Worm (Caenorhabditis elegans): ENCODE measurements around the gene K08D8.9.
A peak's percentile ranks its signal among the peaks of the same experiment; 100 is the strongest.

Gene K08D8.9

DNA sequence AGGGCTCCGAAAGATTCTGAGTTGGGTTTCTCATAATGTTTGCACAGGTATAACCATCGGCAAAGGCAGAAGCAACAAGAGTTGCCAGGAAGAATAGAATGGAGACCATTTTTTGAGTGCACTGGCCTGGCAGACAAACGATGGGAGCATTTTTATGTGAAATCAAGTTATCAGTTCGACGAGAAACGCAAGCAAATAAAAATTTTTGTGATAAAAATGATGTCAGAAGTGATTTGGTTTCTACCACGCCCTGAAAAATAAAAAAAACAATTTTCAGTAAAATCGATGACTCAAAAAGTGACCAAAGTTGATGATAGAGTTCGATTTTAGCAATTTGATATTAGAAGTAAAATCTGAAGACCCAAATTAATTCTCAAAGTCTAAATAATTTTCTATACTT is 10.4 kb downstream of the K08D8.9 start, which contains the start of gene K08D8.4:
K08D8.4 (minus strand) TSS at position 128 of the 400 bp plus-strand sequence.
- TF ChIP-seq elt-2 (tag; optimal IDR thresholded peaks at IDR 0.05) (peak; percentile 78), pqm-1 (tag; optimal IDR thresholded peaks at IDR 0.05) (peak; percentile 73), nhr-43 (tag; optimal IDR thresholded peaks at IDR 0.05; ENCODE audit: poor library complexity, severe bottlenecking) (no peak), aly-2 (tag; optimal IDR thresholded peaks at IDR 0.05) (no peak)

DNA sequence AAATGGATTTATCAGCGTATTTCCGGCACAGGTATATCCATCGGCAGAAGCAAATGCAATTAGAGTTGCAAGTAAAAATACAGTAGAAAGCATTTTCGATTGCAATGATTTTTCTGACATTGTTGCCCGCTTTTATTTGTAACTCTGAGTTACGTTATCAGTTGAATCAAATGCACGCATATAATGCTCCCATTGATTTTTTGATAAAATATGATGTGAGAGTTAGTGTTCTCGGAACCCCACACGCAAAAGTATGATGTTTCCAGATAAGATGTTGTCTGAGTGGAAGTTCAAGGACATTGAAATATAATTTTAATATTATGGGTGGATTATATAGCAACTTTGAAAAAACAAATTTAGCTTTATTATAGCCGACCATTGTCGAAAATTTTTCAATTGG is 12.5 kb downstream of the K08D8.9 start, which contains the start of gene K08D8.5:
K08D8.5 (minus strand) TSS at position 140 of the 400 bp plus-strand sequence.
- TF ChIP-seq elt-2 (tag; optimal IDR thresholded peaks at IDR 0.05) (peak; percentile 72), mdl-1 (tag; optimal IDR thresholded peaks at IDR 0.05) (no peak), pqm-1 (tag; optimal IDR thresholded peaks at IDR 0.05) (peak; percentile 51)

DNA sequence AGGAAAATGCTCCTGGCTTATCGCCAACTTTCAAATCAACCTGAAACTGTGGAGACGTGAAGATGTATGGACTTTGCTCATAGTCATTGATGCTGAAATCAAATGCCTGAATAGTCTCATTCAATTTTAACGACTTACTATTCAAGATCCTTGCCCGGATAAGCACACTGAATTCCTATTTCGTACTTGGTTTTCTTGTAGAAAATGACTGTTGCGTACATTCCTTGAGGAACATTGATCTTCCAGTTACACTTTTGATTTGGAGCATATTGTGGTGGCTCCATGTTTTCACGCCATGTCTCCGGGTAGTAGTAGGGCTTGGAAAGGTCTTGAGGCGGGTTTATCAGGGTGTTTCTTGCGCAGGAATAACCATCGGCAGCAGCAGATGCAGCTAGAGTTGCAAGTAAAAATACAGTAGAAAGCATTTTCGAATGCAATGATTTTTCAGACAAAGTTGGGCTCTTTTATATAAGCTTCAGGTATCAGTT is 15.1 kb downstream of the K08D8.9 start, which contains the start of gene irg-6:
irg-6 (minus strand) TSS at position 438 of the 488 bp plus-strand sequence.
- no peak for TF ChIP-seq nhr-12 (tag; optimal IDR thresholded peaks at IDR 0.05)
- no peak for TF ChIP-seq egl-5 (tag; optimal IDR thresholded peaks at IDR 0.05)
- no peak for TF ChIP-seq nhr-23 (tag; optimal IDR thresholded peaks at IDR 0.05)
- no peak for TF ChIP-seq eor-1 (tag; optimal IDR thresholded peaks at IDR 0.05)
- no peak for TF ChIP-seq nhr-237 (tag; optimal IDR thresholded peaks at IDR 0.05)
- TF ChIP-seq fkh-10 (GFP tag; optimal IDR thresholded peaks at IDR 0.05), result no peak
- no peak for TF ChIP-seq ztf-4 (tag; optimal IDR thresholded peaks at IDR 0.05)
- no peak for TF ChIP-seq R02D3.7 (tag; optimal IDR thresholded peaks at IDR 0.05)
- TF ChIP-seq nhr-25 (tag; optimal IDR thresholded peaks at IDR 0.05), result no peak
- TF ChIP-seq jun-1 (tag; optimal IDR thresholded peaks at IDR 0.05), result no peak
- no peak for TF ChIP-seq nhr-43 (tag; optimal IDR thresholded peaks at IDR 0.05; ENCODE audit: poor library complexity, severe bottlenecking)
- TF ChIP-seq ceh-9 (tag; optimal IDR thresholded peaks at IDR 0.05), result no peak
- no peak for TF ChIP-seq elt-1 (tag; optimal IDR thresholded peaks at IDR 0.05)
- TF ChIP-seq pha-4 (tag; optimal IDR thresholded peaks at IDR 0.05), result no peak
- TF ChIP-seq elt-2 (tag; optimal IDR thresholded peaks at IDR 0.05), result no peak
- TF ChIP-seq unc-39 (tag; optimal IDR thresholded peaks at IDR 0.05), result no peak
- TF ChIP-seq nhr-28 (tag; optimal IDR thresholded peaks at IDR 0.05), result no peak
- TF ChIP-seq lin-15B (tag; optimal IDR thresholded peaks at IDR 0.05), result no peak
- no peak for TF ChIP-seq aly-2 (tag; optimal IDR thresholded peaks at IDR 0.05)

ce11 chrIV:12915479-12915878 is 16.0 kb downstream of the K08D8.9 start, which contains the start of gene srz-15:
Gene srz-15, plus strand, starts transcription at chrIV:12915779.
- no peak for TF ChIP-seq unc-62 (GFP tag; optimal IDR thresholded peaks at IDR 0.05)
- no peak for TF ChIP-seq lsy-12 (tag; optimal IDR thresholded peaks at IDR 0.05)
- no peak for TF ChIP-seq ztf-11 (tag; optimal IDR thresholded peaks at IDR 0.05)
- TF ChIP-seq nfya-1 (tag; optimal IDR thresholded peaks at IDR 0.05; ENCODE audit: insufficient read depth), result no peak
- no peak for TF ChIP-seq fkh-10 (GFP tag; optimal IDR thresholded peaks at IDR 0.05)
- TF ChIP-seq snpc-4 (tag; optimal IDR thresholded peaks at IDR 0.05), result no peak
- no peak for TF ChIP-seq nhr-76 (tag; optimal IDR thresholded peaks at IDR 0.05)
- no peak for TF ChIP-seq pqm-1 (tag; optimal IDR thresholded peaks at IDR 0.05)
- TF ChIP-seq mml-1 (tag; optimal IDR thresholded peaks at IDR 0.05), result no peak
- no peak for TF ChIP-seq skn-1 (tag; optimal IDR thresholded peaks at IDR 0.05)
- no peak for TF ChIP-seq eor-1 (tag; optimal IDR thresholded peaks at IDR 0.05)
- TF ChIP-seq aly-2 (tag; optimal IDR thresholded peaks at IDR 0.05), result no peak
- TF ChIP-seq nhr-67 (tag; optimal IDR thresholded peaks at IDR 0.05), result no peak
- no peak for TF ChIP-seq hmg-11 (tag; optimal IDR thresholded peaks at IDR 0.05)
- TF ChIP-seq ceh-9 (tag; optimal IDR thresholded peaks at IDR 0.05), result no peak

DNA sequence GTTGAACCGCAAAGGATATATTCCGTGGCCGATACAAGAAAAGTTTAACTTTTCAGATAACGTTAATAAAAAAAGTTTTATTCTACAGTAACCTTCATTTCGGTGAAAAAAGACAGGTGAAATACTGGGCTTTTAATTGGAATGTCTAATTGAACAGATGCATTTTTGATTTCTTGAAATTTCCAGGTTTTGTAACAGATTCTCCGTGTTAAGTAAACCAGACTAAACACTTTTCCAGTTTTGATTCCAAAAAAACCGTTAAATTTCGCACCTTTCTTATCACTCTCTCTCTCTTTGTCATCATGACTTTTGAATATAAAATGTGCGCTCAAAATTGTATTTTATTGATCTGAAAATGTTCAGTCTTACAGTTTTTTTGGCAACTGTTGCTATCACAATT is 18.8 kb downstream of the K08D8.9 start, which contains the start of gene C32H11.3:
C32H11.3 (plus strand) TSS at position 301 of the 400 bp plus-strand sequence.
- no peak for TF ChIP-seq skn-1 (tag; optimal IDR thresholded peaks at IDR 0.05)
- TF ChIP-seq ceh-9 (tag; optimal IDR thresholded peaks at IDR 0.05), result no peak
- no peak for TF ChIP-seq ztf-11 (tag; optimal IDR thresholded peaks at IDR 0.05)
- TF ChIP-seq ceh-28 (tag; optimal IDR thresholded peaks at IDR 0.05), result no peak
- TF ChIP-seq nhr-25 (tag; optimal IDR thresholded peaks at IDR 0.05), result no peak
- no peak for TF ChIP-seq unc-39 (tag; optimal IDR thresholded peaks at IDR 0.05)
- TF ChIP-seq ceh-16 (tag; optimal IDR thresholded peaks at IDR 0.05), result no peak
- no peak for TF ChIP-seq nhr-67 (tag; optimal IDR thresholded peaks at IDR 0.05)
- no peak for TF ChIP-seq aly-2 (tag; optimal IDR thresholded peaks at IDR 0.05)
- no peak for TF ChIP-seq daf-12 (tag; optimal IDR thresholded peaks at IDR 0.05)
- no peak for TF ChIP-seq jun-1 (tag; optimal IDR thresholded peaks at IDR 0.05)
- no peak for TF ChIP-seq lin-39 (tag; optimal IDR thresholded peaks at IDR 0.05)
- no peak for TF ChIP-seq nhr-76 (tag; optimal IDR thresholded peaks at IDR 0.05)
- TF ChIP-seq R02D3.7 (tag; optimal IDR thresholded peaks at IDR 0.05), result no peak
